Worm (Caenorhabditis elegans) whole organism, L4 larva: ENCODE data around the gene C53A5.9.

Experiments used
- F44E2.7 ChIP-seq: fragments of 200-800 bp; sonication (Bioruptor generic); IDR thresholded peaks from 2 replicates; pipeline ENCODE4 v2.1.2; 2022; ENCODE audit warnings: missing genetic modification characterization, missing compliant biosample characterization
- aha-1 ChIP-seq: fragments of 150-350 bp; peaks from one replicate; lab custom pipeline; 2014; ENCODE audit warnings: missing biosample characterization, missing genetic modification characterization
- ceh-28 ChIP-seq: fragments of 150-350 bp; optimal IDR thresholded peaks from 2 replicates; lab custom pipeline; 2014; ENCODE audit warnings: missing biosample characterization, missing genetic modification reagents, missing genetic modification characterization
- ceh-82 ChIP-seq: sonication (generic microtip); optimal IDR thresholded peaks from 2 replicates; lab custom pipeline; 2017; ENCODE audit warnings: missing biosample characterization, missing genetic modification characterization
- ces-1 ChIP-seq: fragments of 150-350 bp; sonication (generic microtip); optimal IDR thresholded peaks from 4 replicates; lab custom pipeline; 2014; ENCODE audit warnings: missing biosample characterization, missing genetic modification reagents, missing genetic modification characterization
- dmd-6 ChIP-seq: fragments of 200-800 bp; sonication (Bioruptor generic); IDR thresholded peaks from 2 replicates; pipeline ENCODE4 v1.3.6; 2022; ENCODE audit warnings: missing genetic modification reagents, missing genetic modification characterization, missing compliant biosample characterization
- hlh-11 ChIP-seq: fragments of 200-800 bp; sonication (Bioruptor generic); optimal IDR thresholded peaks from 2 replicates; lab custom pipeline; 2018; ENCODE audit warnings: mild to moderate bottlenecking, missing genetic modification characterization, missing compliant biosample characterization
- nhr-111 ChIP-seq: fragments of 200-800 bp; sonication (Bioruptor generic); optimal IDR thresholded peaks from 2 replicates; lab custom pipeline; 2018; ENCODE audit warnings: mild to moderate bottlenecking, missing genetic modification characterization, missing compliant biosample characterization
- nhr-48 ChIP-seq: sonication (generic microtip); optimal IDR thresholded peaks from 2 replicates; lab custom pipeline; 2016; ENCODE audit warnings: mild to moderate bottlenecking, missing genetic modification characterization, missing compliant biosample characterization
- pqm-1 ChIP-seq: sonication (generic microtip); optimal IDR thresholded peaks from 2 replicates; lab custom pipeline; 2017; ENCODE audit warnings: missing biosample characterization, missing genetic modification characterization
- unc-62 ChIP-seq, 3 experiments: fragments of 150-350 bp in 1 of 3; sonication (generic microtip); optimal IDR thresholded peaks in 2 of 3; peaks in 1 of 3; 1 replicate in 1 of 3; 2 replicates in 2 of 3; lab custom pipeline; 2014 to 2017; ENCODE audit warnings: missing biosample characterization in 3 of 3, missing genetic modification characterization in 3 of 3, missing genetic modification reagents in 3 of 3, missing genotype in 1 of 3

C53A5.9 gene

ce11 chrV:14508556-14508955, 50.1 kb downstream of the C53A5.9 start:
- TF ChIP-seq aha-1 (tag; lab: Kevin White, UChicago) (peak; percentile 68), pqm-1 (tag; lab: Kevin White, UChicago) (no peak), ceh-28 (tag; lab: Kevin White, UChicago) (no peak), dmd-6 (GFP tag; lab: Robert Waterston, UW) (no peak), unc-62 (GFP tag; optimal IDR thresholded peaks at IDR 0.05 in 1 of 2; lab: Kevin White, UChicago) (peak in 1 of 2 experiments; percentile 66), unc-62 (tag; optimal IDR thresholded peaks at IDR 0.05; lab: Kevin White, UChicago) (no peak)
- TF ChIP-seq, all 104 proteins: peak for 2

ce11 chrV:14508005-14508521, 50.6 kb downstream of the C53A5.9 start, which contains the start of gene R02D5.1:
Gene R02D5.1 (plus strand): TSS chrV:14508249.
- TF ChIP-seq nhr-111 (no peak), hlh-11 (tag; lab: Kevin White, UChicago) (peak; percentile 25), ces-1 (GFP tag; lab: Kevin White, UChicago) (no peak), F44E2.7 (no peak), ceh-82 (tag; lab: Kevin White, UChicago) (no peak), nhr-48 (tag; lab: Kevin White, UChicago) (peak; percentile 43)
